Fruit fly (Drosophila melanogaster) whole organism, embryonic: ENCODE measurements around the gene Dnai2.

Source experiments
- CG1024 ChIP-seq: fragments of 200-800 bp; sonication (Bioruptor generic); IDR thresholded peaks from 2 replicates; pipeline ENCODE4 v1.3.6; 2022; ENCODE audit warnings: missing biosample characterization, missing genetic modification characterization
- CG10366 ChIP-seq: fragments of 200-800 bp; sonication (Bioruptor generic); IDR thresholded peaks from 2 replicates; pipeline ENCODE4 v1.3.6; 2022; ENCODE audit warnings: missing biosample characterization, missing genetic modification characterization
- CG11560 ChIP-seq: fragments of 200-800 bp; sonication (Bioruptor generic); IDR thresholded peaks from 3 replicates; pipeline ENCODE4 v1.3.6; 2022; ENCODE audit warnings: missing biosample characterization, missing genetic modification characterization
- CG13894 ChIP-seq: fragments of 200-800 bp; sonication (Bioruptor generic); optimal IDR thresholded peaks from 3 replicates; lab custom pipeline; 2018; ENCODE audit warnings: missing biosample characterization, mild to moderate bottlenecking, missing genetic modification characterization, moderate library complexity
- CG1529 ChIP-seq: fragments of 200-800 bp; sonication (Bioruptor generic); optimal IDR thresholded peaks from 3 replicates; lab custom pipeline; 2018; ENCODE audit warnings: missing biosample characterization, missing genetic modification characterization
- CG1647 ChIP-seq: fragments of 200-800 bp; sonication (Bioruptor generic); optimal IDR thresholded peaks from 3 replicates; lab custom pipeline; 2016; ENCODE audit warnings: missing biosample characterization, missing genetic modification characterization
- CG16779 ChIP-seq: fragments of 200-800 bp; sonication (Bioruptor generic); IDR thresholded peaks from 2 replicates; pipeline ENCODE4 v1.3.6; 2022; ENCODE audit warnings: missing biosample characterization, missing genetic modification characterization
- CG18011 ChIP-seq: fragments of 200-800 bp; sonication (Bioruptor generic); optimal IDR thresholded peaks from 2 replicates; lab custom pipeline; 2017; ENCODE audit warnings: missing biosample characterization, missing genetic modification characterization, mild to moderate bottlenecking, moderate library complexity, missing genotype
- CG2875 ChIP-seq: fragments of 200-800 bp; sonication (Bioruptor generic); optimal IDR thresholded peaks from 2 replicates; lab custom pipeline; 2017; ENCODE audit warnings: missing biosample characterization, mild to moderate bottlenecking, missing genetic modification characterization, missing genetic modification reagents
- CG32532 ChIP-seq: fragments of 200-800 bp; sonication (Bioruptor generic); IDR thresholded peaks from 2 replicates; pipeline ENCODE4 v1.3.6; 2022; ENCODE audit warnings: missing biosample characterization, missing genetic modification characterization
- CG33557 ChIP-seq: fragments of 200-800 bp; sonication (Bioruptor generic); optimal IDR thresholded peaks from 2 replicates; lab custom pipeline; 2019; ENCODE audit warnings: missing biosample characterization, mild to moderate bottlenecking, missing genetic modification characterization, moderate library complexity
- CG4617 ChIP-seq: fragments of 200-800 bp; sonication (Bioruptor generic); optimal IDR thresholded peaks from 3 replicates; lab custom pipeline; 2016; ENCODE audit warnings: missing biosample characterization, missing genetic modification characterization, borderline replicate concordance
- CG6689 ChIP-seq: fragments of 200-800 bp; sonication (Bioruptor generic); IDR thresholded peaks from 2 replicates; pipeline ENCODE4 v1.3.6; 2022; ENCODE audit warnings: missing biosample characterization, missing genetic modification characterization
- CG7786 ChIP-seq: fragments of 200-800 bp; sonication (Bioruptor generic); optimal IDR thresholded peaks from 2 replicates; lab custom pipeline; 2016; ENCODE audit warnings: missing biosample characterization, missing genetic modification characterization
- CG9437 ChIP-seq: fragments of 200-800 bp; sonication (Bioruptor generic); optimal IDR thresholded peaks from 2 replicates; lab custom pipeline; 2018; ENCODE audit warnings: missing biosample characterization, mild to moderate bottlenecking, missing genetic modification characterization
- CG9609 ChIP-seq: fragments of 200-800 bp; sonication (Bioruptor generic); optimal IDR thresholded peaks from 3 replicates; lab custom pipeline; 2016; ENCODE audit warnings: missing biosample characterization, missing genetic modification characterization
- CG9876 ChIP-seq: fragments of 200-800 bp; sonication (Bioruptor generic); optimal IDR thresholded peaks from 2 replicates; lab custom pipeline; 2016; ENCODE audit warnings: missing biosample characterization, missing genetic modification characterization
- Dad ChIP-seq: fragments of 200-800 bp; sonication (Bioruptor generic); optimal IDR thresholded peaks from 3 replicates; lab custom pipeline; 2016; ENCODE audit warnings: missing biosample characterization, missing genetic modification characterization
- Deaf1 ChIP-seq: fragments of 200-800 bp; optimal IDR thresholded peaks from 3 replicates; lab custom pipeline; 2019; ENCODE audit warnings: missing biosample characterization, mild to moderate bottlenecking, missing genetic modification characterization, moderate library complexity
- Dp ChIP-seq: fragments of 200-800 bp; sonication (Bioruptor generic); optimal IDR thresholded peaks from 2 replicates; lab custom pipeline; 2018; ENCODE audit warnings: missing biosample characterization, mild to moderate bottlenecking, missing genetic modification characterization, moderate library complexity
- Dref ChIP-seq: fragments of 200-800 bp; sonication (Bioruptor generic); IDR thresholded peaks from 2 replicates; pipeline ENCODE4 v1.3.6; 2022; ENCODE audit warnings: missing biosample characterization, missing genetic modification characterization
- Mrtf ChIP-seq: fragments of 200-800 bp; sonication (Bioruptor generic); IDR thresholded peaks from 3 replicates; pipeline ENCODE4 v1.3.6; 2022; ENCODE audit warnings: missing biosample characterization, missing genetic modification characterization
- NFAT ChIP-seq: fragments of 200-800 bp; sonication (Bioruptor generic); IDR thresholded peaks from 2 replicates; pipeline ENCODE4 v1.3.6; 2022; ENCODE audit warnings: missing biosample characterization, missing genetic modification characterization
- Sox102F ChIP-seq: fragments of 200-800 bp; sonication (Bioruptor generic); optimal IDR thresholded peaks from 2 replicates; lab custom pipeline; 2018; ENCODE audit warnings: missing biosample characterization, mild to moderate bottlenecking, missing genetic modification characterization, moderate library complexity
- Ssrp ChIP-seq: fragments of 200-800 bp; sonication (Bioruptor generic); optimal IDR thresholded peaks from 2 replicates; lab custom pipeline; 2018; ENCODE audit warnings: missing biosample characterization, mild to moderate bottlenecking, missing genetic modification characterization, moderate library complexity
- Tbp ChIP-seq: fragments of >200 bp; optimal IDR thresholded peaks from 2 replicates; lab custom pipeline; 2018; ENCODE audit warnings: missing biosample characterization, missing genetic modification characterization
- al ChIP-seq: fragments of 200-800 bp; sonication (Bioruptor generic); IDR thresholded peaks from 2 replicates; pipeline ENCODE4 v1.3.6; 2022; ENCODE audit warnings: missing biosample characterization, missing genetic modification characterization
- br ChIP-seq: fragments of >200 bp; optimal IDR thresholded peaks from 2 replicates; lab custom pipeline; 2017
- btn ChIP-seq: fragments of 200-800 bp; sonication (Bioruptor generic); optimal IDR thresholded peaks from 2 replicates; lab custom pipeline; 2016; ENCODE audit warnings: missing biosample characterization, missing genetic modification characterization
- cato ChIP-seq: fragments of 200-800 bp; sonication (Bioruptor generic); optimal IDR thresholded peaks from 2 replicates; lab custom pipeline; 2016; ENCODE audit warnings: missing biosample characterization, missing genetic modification characterization, borderline replicate concordance
- crc ChIP-seq: fragments of 200-800 bp; sonication (Bioruptor generic); optimal IDR thresholded peaks from 2 replicates; lab custom pipeline; 2016; ENCODE audit warnings: missing biosample characterization, missing genetic modification characterization
- crol ChIP-seq: fragments of 200-800 bp; sonication (Bioruptor generic); IDR thresholded peaks from 2 replicates; pipeline ENCODE4 v1.3.6; 2022; ENCODE audit warnings: missing biosample characterization, missing genetic modification characterization
- da ChIP-seq: fragments of 200-800 bp; sonication (Bioruptor generic); optimal IDR thresholded peaks from 2 replicates; lab custom pipeline; 2016; ENCODE audit warnings: missing biosample characterization, missing genetic modification characterization
- ems ChIP-seq: fragments of 200-800 bp; sonication (Bioruptor generic); optimal IDR thresholded peaks from 3 replicates; lab custom pipeline; 2016; ENCODE audit warnings: missing biosample characterization, missing genetic modification characterization
- eyg ChIP-seq: fragments of 200-800 bp; sonication (Bioruptor generic); optimal IDR thresholded peaks from 3 replicates; lab custom pipeline; 2016; ENCODE audit warnings: missing biosample characterization, missing genetic modification characterization
- hkb ChIP-seq, 2 experiments: fragments of 200-800 bp in 1 of 2; fragments of >200 bp in 1 of 2; sonication (Bioruptor generic) in 1 of 2; IDR thresholded peaks in 1 of 2; optimal IDR thresholded peaks in 1 of 2; 2 replicates each; pipeline versions ENCODE4 v1.3.6 to Lab custom; 2017 to 2022; ENCODE audit warnings: missing biosample characterization in 1 of 2, missing genetic modification characterization in 1 of 2
- hth ChIP-seq: fragments of >200 bp; optimal IDR thresholded peaks from 2 replicates; lab custom pipeline; 2017; ENCODE audit warnings: inconsistent platforms
- kni ChIP-seq: fragments of 200-800 bp; sonication (Bioruptor generic); optimal IDR thresholded peaks from 3 replicates; lab custom pipeline; 2017; ENCODE audit warnings: mild to moderate bottlenecking, missing biosample characterization, missing genetic modification reagents, missing genetic modification characterization
- lilli ChIP-seq: fragments of 200-800 bp; sonication (Bioruptor generic); optimal IDR thresholded peaks from 3 replicates; lab custom pipeline; 2016; ENCODE audit warnings: missing biosample characterization, missing genetic modification characterization
- maf-S ChIP-seq: fragments of 200-800 bp; sonication (Bioruptor generic); optimal IDR thresholded peaks from 2 replicates; lab custom pipeline; 2016; ENCODE audit warnings: missing biosample characterization, missing genetic modification characterization
- nau ChIP-seq: fragments of 200-800 bp; sonication (Bioruptor generic); optimal IDR thresholded peaks from 3 replicates; lab custom pipeline; 2017; ENCODE audit warnings: missing biosample characterization, mild to moderate bottlenecking, missing genetic modification characterization, missing genetic modification reagents
- pb ChIP-seq: fragments of 200-800 bp; sonication (Bioruptor generic); optimal IDR thresholded peaks from 3 replicates; lab custom pipeline; 2016; ENCODE audit warnings: missing biosample characterization, missing genetic modification characterization
- peb ChIP-seq: fragments of 200-800 bp; sonication (Bioruptor generic); IDR thresholded peaks from 2 replicates; pipeline ENCODE4 v1.3.6; 2022; ENCODE audit warnings: missing biosample characterization, missing genetic modification characterization
- sens-2 ChIP-seq: fragments of 200-800 bp; sonication (Bioruptor generic); IDR thresholded peaks from 2 replicates; pipeline ENCODE4 v1.3.6; 2022; ENCODE audit warnings: missing biosample characterization, missing genetic modification characterization
- seq ChIP-seq: fragments of 200-800 bp; sonication (Bioruptor generic); IDR thresholded peaks from 2 replicates; pipeline ENCODE4 v1.3.6; 2022; ENCODE audit warnings: missing biosample characterization, missing genetic modification characterization
- sisA ChIP-seq: fragments of 200-800 bp; sonication (Bioruptor generic); IDR thresholded peaks from 2 replicates; pipeline ENCODE4 v1.3.6; 2022; ENCODE audit warnings: missing biosample characterization, missing genetic modification characterization
- tap ChIP-seq: fragments of 200-800 bp; optimal IDR thresholded peaks from 3 replicates; lab custom pipeline; 2019; ENCODE audit warnings: missing biosample characterization, mild to moderate bottlenecking, missing genetic modification characterization, moderate library complexity
- tin ChIP-seq: fragments of 200-800 bp; sonication (Bioruptor generic); optimal IDR thresholded peaks from 3 replicates; lab custom pipeline; 2016; ENCODE audit warnings: missing biosample characterization, missing genetic modification characterization
- twi ChIP-seq: fragments of 200-800 bp; optimal IDR thresholded peaks from 2 replicates; lab custom pipeline; 2019; ENCODE audit warnings: missing biosample characterization, mild to moderate bottlenecking, missing genetic modification characterization, moderate library complexity
- vfl ChIP-seq: fragments of 200-800 bp; sonication (Bioruptor generic); optimal IDR thresholded peaks from 2 replicates; lab custom pipeline; 2016; ENCODE audit warnings: missing biosample characterization, missing genetic modification characterization
- wek ChIP-seq: fragments of 200-800 bp; sonication (Bioruptor generic); optimal IDR thresholded peaks from 3 replicates; lab custom pipeline; 2018; ENCODE audit warnings: missing biosample characterization, mild to moderate bottlenecking, missing genetic modification characterization, moderate library complexity
- zfh2 ChIP-seq: fragments of 200-800 bp; sonication (Bioruptor generic); optimal IDR thresholded peaks from 2 replicates; lab custom pipeline; 2016; ENCODE audit warnings: missing biosample characterization, missing genetic modification characterization

Dnai2 gene

DNA sequence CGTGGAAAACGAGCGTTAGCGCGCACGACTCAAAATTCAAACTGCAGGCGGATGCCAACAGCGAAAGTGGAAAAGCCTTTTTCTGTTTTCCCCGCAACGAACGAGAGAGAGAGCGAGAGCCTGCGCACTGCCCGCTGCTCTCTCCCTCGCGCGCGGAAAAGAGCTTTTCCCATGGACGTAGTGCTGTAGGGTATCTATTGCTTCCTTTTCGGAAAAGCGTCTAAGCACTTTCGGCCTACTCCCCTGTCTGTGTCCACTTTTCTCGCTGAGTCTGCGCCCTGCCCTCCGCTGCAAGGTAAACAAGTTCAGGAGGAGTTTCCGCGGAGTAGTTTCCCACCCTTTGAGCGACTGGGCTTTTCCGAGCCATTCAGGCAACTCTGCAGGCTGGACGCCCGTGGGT is 18.8 kb downstream of the Dnai2 start, which contains the start of gene CG32085 (continued):
- TF ChIP-seq pb (GFP tag; lab: Kevin White, UChicago) (peak; percentile 25), maf-S (GFP tag; lab: Kevin White, UChicago) (peak; percentile 27), Tbp (GFP tag; lab: Kevin White, UChicago) (no peak), Dp (GFP tag; lab: Kevin White, UChicago) (peak; percentile 12), Deaf1 (tag; lab: Kevin White, UChicago) (peak; percentile 62), vfl (GFP tag; lab: Kevin White, UChicago) (peak; percentile 24), peb (no peak), CG4617 (GFP tag; lab: Kevin White, UChicago) (no peak), CG32532 (GFP tag; lab: Robert Waterston, UW) (peak; percentile 91), Ssrp (no peak), Sox102F (GFP tag; lab: Kevin White, UChicago) (no peak), kni (GFP tag; lab: Kevin White, UChicago) (peak; percentile 0), da (no peak), cato (GFP tag; lab: Kevin White, UChicago) (no peak), CG33557 (GFP tag; lab: Kevin White, UChicago) (no peak), twi (tag; lab: Kevin White, UChicago) (no peak), lilli (GFP tag; lab: Kevin White, UChicago) (peak; percentile 73), CG13894 (tag; lab: Kevin White, UChicago) (peak; percentile 75), CG9609 (peak; percentile 44), CG10366 (GFP tag; lab: Robert Waterston, UW) (peak; percentile 32; the same call in 1 of the 2 replicates), crc (GFP tag; lab: Kevin White, UChicago) (peak; percentile 42), Dref (peak; percentile 37), wek (GFP tag; lab: Kevin White, UChicago) (no peak), CG1024 (no peak; the same call in 1 of the 2 replicates), hkb (optimal IDR thresholded peaks at IDR 0.05; lab: Kevin White, UChicago) (no peak), hkb (GFP tag; IDR thresholded peaks at IDR 0.05; lab: Robert Waterston, UW) (peak; percentile 58), Mrtf (peak; percentile 79), seq (GFP tag; lab: Robert Waterston, UW) (peak; percentile 37; the same call in 1 of the 2 replicates), zfh2 (GFP tag; lab: Kevin White, UChicago) (peak; percentile 71), tin (GFP tag; lab: Kevin White, UChicago) (peak; percentile 71), CG1647 (GFP tag; lab: Kevin White, UChicago) (peak; percentile 4), hth (no peak), sens-2 (GFP tag; lab: Robert Waterston, UW) (no peak), CG18011 (GFP tag; lab: Kevin White, UChicago) (peak; percentile 51), tap (no peak), br (lab: Kevin White, UChicago) (no peak), CG9876 (peak; percentile 28), sisA (GFP tag; lab: Robert Waterston, UW) (peak; percentile 48), al (GFP tag; lab: Robert Waterston, UW) (peak; percentile 64), CG11560 (tag; lab: Robert Waterston, UW) (no peak), ems (GFP tag; lab: Kevin White, UChicago) (peak; percentile 74), CG7786 (GFP tag; lab: Kevin White, UChicago) (peak; percentile 62), CG2875 (GFP tag; lab: Kevin White, UChicago) (no peak), CG6689 (GFP tag; lab: Robert Waterston, UW) (0 out of 2 replicates have a peak, but pooled peaks have one; percentile 30), Dad (GFP tag; lab: Kevin White, UChicago) (peak; percentile 21), crol (GFP tag; lab: Robert Waterston, UW) (peak; percentile 42; the same call in 1 of the 2 replicates), btn (GFP tag; lab: Kevin White, UChicago) (no peak), eyg (peak; percentile 53), NFAT (GFP tag; lab: Robert Waterston, UW) (peak; percentile 84), CG16779 (GFP tag; lab: Robert Waterston, UW) (peak; percentile 70; the same call in 1 of the 2 replicates), CG1529 (GFP tag; lab: Kevin White, UChicago) (no peak), nau (GFP tag; lab: Kevin White, UChicago) (peak; percentile 26), CG9437 (no peak)
